Worm (Caenorhabditis elegans): ENCODE measurements around the gene math-25.

math-25 gene

ce11 chrII:1926162-1926561 lies 30.3 kb downstream of the math-25 start, which contains the start of gene F52C6.2:
Gene F52C6.2 (plus strand): TSS chrII:1926462.
- TF ChIP-seq ceh-13 (GFP tag; optimal IDR thresholded peaks at IDR 0.05) (no peak), aly-1 (tag; optimal IDR thresholded peaks at IDR 0.05) (no peak), ceh-36 (tag; optimal IDR thresholded peaks at IDR 0.05) (no peak), ama-1 (optimal IDR thresholded peaks at IDR 0.05) (no peak), sea-1 (GFP tag; conservative IDR thresholded peaks at IDR 0.05) (no peak), pes-1 (GFP tag; IDR thresholded peaks at IDR 0.05) (no peak), hmg-4 (GFP tag; optimal IDR thresholded peaks at IDR 0.05) (no peak), B0310.2 (tag; optimal IDR thresholded peaks at IDR 0.05) (no peak), tra-4 (tag; optimal IDR thresholded peaks at IDR 0.05) (no peak)

- TF ChIP-seq tbx-11 (GFP tag; IDR thresholded peaks at IDR 0.05) (no peak), F13C5.2 (tag; optimal IDR thresholded peaks at IDR 0.05) (no peak), ceh-13 (GFP tag; optimal IDR thresholded peaks at IDR 0.05) (no peak), hmg-4 (GFP tag; optimal IDR thresholded peaks at IDR 0.05) (no peak), tbx-37 (GFP tag; conservative IDR thresholded peaks at IDR 0.05) (no peak), ets-7 (tag; optimal IDR thresholded peaks at IDR 0.05) (no peak), B0310.2 (tag; optimal IDR thresholded peaks at IDR 0.05) (no peak), tra-4 (tag; optimal IDR thresholded peaks at IDR 0.05) (no peak), scrt-1 (GFP tag; IDR thresholded peaks at IDR 0.05) (no peak)
These were observed 32.7 kb downstream of the math-25 start for ce11 chrII:1928578-1928977.

- TF ChIP-seq scrt-1 (GFP tag; IDR thresholded peaks at IDR 0.05): no peak
- TF ChIP-seq hmbx-1 (tag; optimal IDR thresholded peaks at IDR 0.05): no peak
- TF ChIP-seq sea-1 (GFP tag; conservative IDR thresholded peaks at IDR 0.05): no peak
- no peak for TF ChIP-seq tbx-11 (GFP tag; IDR thresholded peaks at IDR 0.05)
- TF ChIP-seq pes-1 (GFP tag; IDR thresholded peaks at IDR 0.05): no peak
These were observed 43.8 kb downstream of the math-25 start, which contains the start of gene ZK250.13 for ce11 chrII:1939652-1940051. Gene ZK250.13 (minus strand): TSS chrII:1939752.

ce11 chrII:1945093-1945492 lies 49.2 kb downstream of the math-25 start, which contains the start of gene ZK250.14:
Gene ZK250.14 (minus strand): TSS chrII:1945193.
- TF ChIP-seq scrt-1 (GFP tag; IDR thresholded peaks at IDR 0.05) (no peak), tbx-37 (GFP tag; conservative IDR thresholded peaks at IDR 0.05) (no peak), sea-1 (GFP tag; conservative IDR thresholded peaks at IDR 0.05) (no peak)

- TF ChIP-seq ets-7 (tag; optimal IDR thresholded peaks at IDR 0.05): no peak
These were observed 50.6 kb downstream of the math-25 start, which contains the start of gene math-48 for ce11 chrII:1946427-1946826. Gene math-48 (minus strand): TSS chrII:1946527.
